Worm (Caenorhabditis elegans) whole organism, L3 larva: Measurements from ENCODE around the gene pxf-1.

Experiments
- R02D3.7 ChIP-seq: fragments of 150-350 bp; optimal IDR thresholded peaks from 2 replicates; lab custom pipeline; 2014; ENCODE audit warnings: missing biosample characterization, missing genetic modification characterization
- ama-1 ChIP-seq: fragments of 150-350 bp; optimal IDR thresholded peaks from 2 replicates; lab custom pipeline; 2018
- unc-39 ChIP-seq: sonication (generic microtip); optimal IDR thresholded peaks from 4 replicates; lab custom pipeline; 2017; ENCODE audit warnings: missing biosample characterization, missing genetic modification characterization

DNA sequence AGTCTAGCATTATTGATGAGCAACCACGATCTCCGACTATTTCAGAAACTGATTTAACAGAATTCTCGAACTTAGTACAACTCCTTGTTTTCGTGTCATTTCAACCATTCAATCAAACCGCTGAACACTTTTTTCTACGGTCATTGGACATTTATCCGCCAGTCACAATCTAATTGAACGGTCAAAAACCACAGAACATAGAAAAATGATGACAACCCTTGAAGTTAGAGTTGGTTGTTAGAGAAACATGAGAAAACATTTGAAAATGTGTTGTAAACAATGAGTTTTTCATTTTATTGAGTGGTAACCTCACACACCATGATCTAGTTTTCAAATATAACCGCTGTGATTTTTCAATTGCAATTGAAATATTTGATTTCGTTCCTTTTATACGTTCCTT is 29.7 kb downstream of the pxf-1 start:
- no peak for TF ChIP-seq ama-1 (lab: Kevin White, UChicago)
- no peak for TF ChIP-seq unc-39 (tag; lab: Kevin White, UChicago)
- TF ChIP-seq R02D3.7 (tag; lab: Kevin White, UChicago): no peak
